Worm (Caenorhabditis elegans): Measurements from ENCODE around the gene otpl-8.
"Not testable (repeated sequence)": the region's sequence is repeated elsewhere in the genome, so short reads cannot be mapped to it uniquely, and the experiment has no call there.

The otpl-8 gene

ce11 chrX:12304231-12304630 lies 33.5 kb upstream of the otpl-8 start:
- TF ChIP-seq zag-1 (tag; optimal IDR thresholded peaks at IDR 0.05) = no peak
- TF ChIP-seq tbx-2 (tag; optimal IDR thresholded peaks at IDR 0.05) = no peak
- TF ChIP-seq ama-1 (optimal IDR thresholded peaks at IDR 0.05) = no peak
- TF ChIP-seq unc-62 (GFP tag; optimal IDR thresholded peaks at IDR 0.05) = no peak
- TF ChIP-seq ztf-11 (tag; optimal IDR thresholded peaks at IDR 0.05) = no peak
- no peak for TF ChIP-seq ztf-4 (tag; optimal IDR thresholded peaks at IDR 0.05)
- no peak for TF ChIP-seq pqm-1 (tag; optimal IDR thresholded peaks at IDR 0.05)
- no peak for TF ChIP-seq elt-3 (tag; optimal IDR thresholded peaks at IDR 0.05)
- no peak for TF ChIP-seq mml-1 (tag; optimal IDR thresholded peaks at IDR 0.05)
- TF ChIP-seq R02D3.7 (tag; optimal IDR thresholded peaks at IDR 0.05) = no peak
- TF ChIP-seq skn-1 (tag; optimal IDR thresholded peaks at IDR 0.05) = no peak
- no peak for TF ChIP-seq ceh-28 (tag; optimal IDR thresholded peaks at IDR 0.05)
- TF ChIP-seq nhr-11 (tag; optimal IDR thresholded peaks at IDR 0.05) = no peak
- TF ChIP-seq nhr-12 (tag; optimal IDR thresholded peaks at IDR 0.05) = no peak
- TF ChIP-seq aly-2 (tag; optimal IDR thresholded peaks at IDR 0.05) = no peak

- not testable (repeated sequence) for TF ChIP-seq jun-1 (tag; optimal IDR thresholded peaks at IDR 0.05); fkh-10 (GFP tag; optimal IDR thresholded peaks at IDR 0.05); R02D3.7 (tag; optimal IDR thresholded peaks at IDR 0.05)
Observed at ce11 chrX:12302755-12303154, 32.0 kb upstream of the otpl-8 start, which contains the start of gene dot-1.3. TSS of gene dot-1.3 (minus strand) at chrX:12302855.

- TF ChIP-seq ZK546.5 (tag; optimal IDR thresholded peaks at IDR 0.05) (no peak), unc-39 (tag; optimal IDR thresholded peaks at IDR 0.05) (no peak), ceh-28 (tag; optimal IDR thresholded peaks at IDR 0.05) (no peak), nhr-23 (tag; optimal IDR thresholded peaks at IDR 0.05) (no peak), tbx-2 (tag; optimal IDR thresholded peaks at IDR 0.05) (no peak), fos-1 (tag; optimal IDR thresholded peaks at IDR 0.05) (no peak)
Observed at ce11 chrX:12299834-12300233, 29.1 kb upstream of the otpl-8 start, which contains the start of gene W06D11.5. TSS of gene W06D11.5 (plus strand) at chrX:12300134.

- TF ChIP-seq daf-12 (tag; optimal IDR thresholded peaks at IDR 0.05) (no peak), nhr-12 (tag; optimal IDR thresholded peaks at IDR 0.05) (no peak), skn-1 (tag; optimal IDR thresholded peaks at IDR 0.05) (no peak), ceh-82 (tag; optimal IDR thresholded peaks at IDR 0.05) (no peak), ceh-16 (tag; optimal IDR thresholded peaks at IDR 0.05) (no peak), mdl-1 (tag; optimal IDR thresholded peaks at IDR 0.05) (no peak), nhr-76 (tag; optimal IDR thresholded peaks at IDR 0.05) (no peak), ZK546.5 (tag; optimal IDR thresholded peaks at IDR 0.05) (no peak), ama-1 (optimal IDR thresholded peaks at IDR 0.05) (no peak), sea-2 (GFP tag; optimal IDR thresholded peaks at IDR 0.05) (no peak), pqm-1 (tag; optimal IDR thresholded peaks at IDR 0.05) (no peak), nfya-1 (tag; optimal IDR thresholded peaks at IDR 0.05; ENCODE audit: insufficient read depth) (no peak), fkh-2 (tag; optimal IDR thresholded peaks at IDR 0.05) (no peak), elt-2 (tag; optimal IDR thresholded peaks at IDR 0.05) (no peak), nhr-43 (tag; optimal IDR thresholded peaks at IDR 0.05; ENCODE audit: poor library complexity, severe bottlenecking) (no peak), unc-62 (GFP tag; optimal IDR thresholded peaks at IDR 0.05) (no peak), R02D3.7 (tag; optimal IDR thresholded peaks at IDR 0.05) (no peak), nhr-77 (tag; optimal IDR thresholded peaks at IDR 0.05) (no peak), egl-5 (tag; optimal IDR thresholded peaks at IDR 0.05) (no peak)
Observed at ce11 chrX:12298324-12298723, 27.6 kb upstream of the otpl-8 start, which contains the start of gene W06D11.3. TSS of gene W06D11.3 (plus strand) at chrX:12298683.

- TF ChIP-seq ceh-16 (tag; optimal IDR thresholded peaks at IDR 0.05) = no peak
- TF ChIP-seq tbx-2 (tag; optimal IDR thresholded peaks at IDR 0.05) = no peak
- no peak for TF ChIP-seq elt-3 (tag; optimal IDR thresholded peaks at IDR 0.05)
- no peak for TF ChIP-seq snpc-4 (tag; optimal IDR thresholded peaks at IDR 0.05)
- no peak for TF ChIP-seq egl-5 (tag; optimal IDR thresholded peaks at IDR 0.05)
- TF ChIP-seq aly-2 (tag; optimal IDR thresholded peaks at IDR 0.05) = no peak
- no peak for TF ChIP-seq fos-1 (tag; optimal IDR thresholded peaks at IDR 0.05)
- TF ChIP-seq lin-15B (tag; optimal IDR thresholded peaks at IDR 0.05) = no peak
- TF ChIP-seq ztf-4 (tag; optimal IDR thresholded peaks at IDR 0.05) = no peak
- no peak for TF ChIP-seq nhr-23 (tag; optimal IDR thresholded peaks at IDR 0.05)
- no peak for TF ChIP-seq lsy-12 (tag; optimal IDR thresholded peaks at IDR 0.05)
- no peak for TF ChIP-seq nhr-28 (tag; optimal IDR thresholded peaks at IDR 0.05)
- no peak for TF ChIP-seq ama-1 (optimal IDR thresholded peaks at IDR 0.05)
- no peak for TF ChIP-seq ceh-28 (tag; optimal IDR thresholded peaks at IDR 0.05)
- no peak for TF ChIP-seq jun-1 (tag; optimal IDR thresholded peaks at IDR 0.05)
- TF ChIP-seq unc-39 (tag; optimal IDR thresholded peaks at IDR 0.05) = no peak
- no peak for TF ChIP-seq skn-1 (tag; optimal IDR thresholded peaks at IDR 0.05)
Observed at ce11 chrX:12296392-12296791, 25.7 kb upstream of the otpl-8 start, which contains the start of gene W06D11.2. TSS of gene W06D11.2 (minus strand) at chrX:12296730.

Measured in whole organism, L3 larva.